Fruit fly (Drosophila melanogaster) whole organism, embryonic: Measurements from ENCODE around the gene mTerf3.

Experiments
- Bgb ChIP-seq: fragments of 200-800 bp; sonication (Bioruptor generic); IDR thresholded peaks from 2 replicates; pipeline ENCODE4 v1.3.6; 2022; ENCODE audit warnings: missing biosample characterization, missing genetic modification characterization; ENCODE audit not compliant: partially characterized antibody
- Lpt ChIP-seq: fragments of >200 bp; optimal IDR thresholded peaks from 2 replicates; lab custom pipeline; 2018; ENCODE audit warnings: missing biosample characterization, missing genetic modification characterization
- bowl ChIP-seq: fragments of 200-800 bp; sonication (Bioruptor generic); IDR thresholded peaks from 2 replicates; pipeline ENCODE4 v1.3.6; 2022; ENCODE audit warnings: missing biosample characterization, missing genetic modification characterization
- kay ChIP-seq: fragments of 200-800 bp; sonication (Bioruptor generic); optimal IDR thresholded peaks from 2 replicates; lab custom pipeline; 2016; ENCODE audit warnings: missing biosample characterization, missing genetic modification characterization
- lilli ChIP-seq: fragments of 200-800 bp; sonication (Bioruptor generic); optimal IDR thresholded peaks from 3 replicates; lab custom pipeline; 2016; ENCODE audit warnings: missing biosample characterization, missing genetic modification characterization
- sob ChIP-seq: fragments of 200-800 bp; sonication (Bioruptor generic); IDR thresholded peaks from 2 replicates; pipeline ENCODE4 v1.3.6; 2022; ENCODE audit warnings: missing biosample characterization, missing genetic modification characterization
- wek ChIP-seq: fragments of 200-800 bp; sonication (Bioruptor generic); optimal IDR thresholded peaks from 3 replicates; lab custom pipeline; 2018; ENCODE audit warnings: missing biosample characterization, mild to moderate bottlenecking, missing genetic modification characterization, moderate library complexity

dm6 chr3L:20505732-20506131 is 14.8 kb downstream of the mTerf3 start, which contains the start of gene CG5078:
- no peak for TF ChIP-seq sob (GFP tag; lab: Robert Waterston, UW)
- TF ChIP-seq Lpt (GFP tag; lab: Kevin White, UChicago) = no peak
- no peak for TF ChIP-seq wek (GFP tag; lab: Kevin White, UChicago)
- TF ChIP-seq Bgb (GFP tag; lab: Robert Waterston, UW) = no peak
- TF ChIP-seq lilli (GFP tag; lab: Kevin White, UChicago) = no peak
- TF ChIP-seq bowl (GFP tag; lab: Robert Waterston, UW) = no peak
- TF ChIP-seq kay (GFP tag; lab: Kevin White, UChicago) = no peak
